Fruit fly (Drosophila melanogaster): ENCODE data around the gene Ugt304A1.

The Ugt304A1 gene

dm6 chr3R:11214449-11214950 lies 39.3 kb upstream of the Ugt304A1 start, which contains the start of gene ZnT86D (continued):
- peak; percentile 50 for TF ChIP-seq caup (GFP tag; optimal IDR thresholded peaks at IDR 0.05; ENCODE audit: severe bottlenecking)
- TF ChIP-seq CG17912 (GFP tag; optimal IDR thresholded peaks at IDR 0.05): peak; percentile 2
- TF ChIP-seq CG2889 (GFP tag; IDR thresholded peaks at IDR 0.05): no peak
- TF ChIP-seq pb (GFP tag; optimal IDR thresholded peaks at IDR 0.05): peak; percentile 48
- no peak for TF ChIP-seq onecut (GFP tag; IDR thresholded peaks at IDR 0.05)
- peak; percentile 37 for TF ChIP-seq CG4424 (GFP tag; optimal IDR thresholded peaks at IDR 0.05)
- TF ChIP-seq Med (GFP tag): peak; percentile 95
- no peak for TF ChIP-seq aop (GFP tag; IDR thresholded peaks at IDR 0.05)
- no peak for TF ChIP-seq wor (GFP tag; IDR thresholded peaks at IDR 0.05)
- no peak for TF ChIP-seq CG4282 (GFP tag; optimal IDR thresholded peaks at IDR 0.05)
- peak in 1 of 2 experiments; percentile 46 for TF ChIP-seq Eip74EF (GFP tag; optimal IDR thresholded peaks at IDR 0.05)
- no peak for TF ChIP-seq vfl (GFP tag; optimal IDR thresholded peaks at IDR 0.05)
- TF ChIP-seq twi (tag; optimal IDR thresholded peaks at IDR 0.05): peak; percentile 29
- TF ChIP-seq bowl (GFP tag; IDR thresholded peaks at IDR 0.05): no peak
- peak; percentile 5 for TF ChIP-seq Asciz (GFP tag; optimal IDR thresholded peaks at IDR 0.05)
- no peak for TF ChIP-seq sens-2 (GFP tag; IDR thresholded peaks at IDR 0.05)
- TF ChIP-seq fd3F (GFP tag; optimal IDR thresholded peaks at IDR 0.05): peak; percentile 35
- no peak for TF ChIP-seq CG6813 (GFP tag; optimal IDR thresholded peaks at IDR 0.05)
- no peak for TF ChIP-seq CG2116 (GFP tag; optimal IDR thresholded peaks at IDR 0.05)
- peak; percentile 12 for TF ChIP-seq dmrt11E (tag; optimal IDR thresholded peaks at IDR 0.05)
- no peak for TF ChIP-seq Dref (GFP tag; IDR thresholded peaks at IDR 0.05)
- TF ChIP-seq CG7357 (GFP tag; IDR thresholded peaks at IDR 0.05): peak; percentile 24; the same call in 1 of the 3 replicates
- no peak for TF ChIP-seq chinmo (GFP tag; IDR thresholded peaks at IDR 0.05; ENCODE audit: partially characterized antibody)
- TF ChIP-seq CG9797 (GFP tag; optimal IDR thresholded peaks at IDR 0.05): no peak
- peak; percentile 51 for TF ChIP-seq tin (GFP tag; optimal IDR thresholded peaks at IDR 0.05)
- TF ChIP-seq Adf1 (GFP tag; IDR thresholded peaks at IDR 0.05): no peak
- TF ChIP-seq CG10543 (GFP tag; optimal IDR thresholded peaks at IDR 0.05): peak; percentile 87
- no peak; the same call in 1 of the 2 replicates for TF ChIP-seq bbx (GFP tag; IDR thresholded peaks at IDR 0.05; ENCODE audit: partially characterized antibody)
- TF ChIP-seq CG7928 (GFP tag; optimal IDR thresholded peaks at IDR 0.05): no peak
- no peak for TF ChIP-seq Six4 (GFP tag; optimal IDR thresholded peaks at IDR 0.05)
- TF ChIP-seq Fer2 (tag; optimal IDR thresholded peaks at IDR 0.05): peak; percentile 64
- TF ChIP-seq zfh1 (GFP tag; IDR thresholded peaks at IDR 0.05): no peak
- TF ChIP-seq emc (GFP tag; optimal IDR thresholded peaks at IDR 0.05): peak; percentile 59
- TF ChIP-seq Gug (GFP tag; IDR thresholded peaks at IDR 0.05): peak; percentile 50; the same call in 2 of the 4 replicates
- no peak for TF ChIP-seq cad (GFP tag; optimal IDR thresholded peaks at IDR 0.05)
- TF ChIP-seq Neu2 (GFP tag; optimal IDR thresholded peaks at IDR 0.05; ENCODE audit: borderline replicate concordance): no peak
- TF ChIP-seq ci (GFP tag; IDR thresholded peaks at IDR 0.05): 0 out of 3 replicates have a peak, but pooled peaks have one; percentile 55
- peak; percentile 41 for TF ChIP-seq pum (GFP tag; optimal IDR thresholded peaks at IDR 0.05)
- peak; percentile 20 for TF ChIP-seq CG12104 (GFP tag; optimal IDR thresholded peaks at IDR 0.05)
- TF ChIP-seq Kr (GFP tag; optimal IDR thresholded peaks at IDR 0.05): no peak
- TF ChIP-seq Mrtf (GFP tag; IDR thresholded peaks at IDR 0.05): peak; percentile 60; the same call in 2 of the 3 replicates
- TF ChIP-seq pzg (GFP tag; optimal IDR thresholded peaks at IDR 0.05): peak; percentile 64
- peak; percentile 61 for TF ChIP-seq CG4404 (GFP tag; IDR thresholded peaks at IDR 0.05)
- peak; percentile 60 for TF ChIP-seq CG9437 (GFP tag; optimal IDR thresholded peaks at IDR 0.05)
- TF ChIP-seq HLH3B (GFP tag; IDR thresholded peaks at IDR 0.05): no peak
- peak; percentile 80 for TF ChIP-seq YL-1 (GFP tag; optimal IDR thresholded peaks at IDR 0.05)
- peak; percentile 51 for TF ChIP-seq CG18476 (GFP tag; optimal IDR thresholded peaks at IDR 0.05)
- TF ChIP-seq vvl (GFP tag; IDR thresholded peaks at IDR 0.05): peak; percentile 24; the same call in 1 of the 2 replicates
- no peak for TF ChIP-seq fd64A (GFP tag; optimal IDR thresholded peaks at IDR 0.05)
- TF ChIP-seq Awh (GFP tag; IDR thresholded peaks at IDR 0.05): no peak
- TF ChIP-seq gcm2 (GFP tag; optimal IDR thresholded peaks at IDR 0.05): no peak
